Fruit fly (Drosophila melanogaster) whole organism, embryonic: ENCODE data around the gene CG4942.

Experiments
- B-H1 ChIP-seq: fragments of 200-800 bp; sonication (Bioruptor generic); IDR thresholded peaks from 3 replicates; pipeline ENCODE4 v1.3.6; 2022; ENCODE audit warnings: missing biosample characterization, missing genetic modification characterization
- CG10209 ChIP-seq: fragments of 200-800 bp; sonication (Bioruptor generic); optimal IDR thresholded peaks from 3 replicates; lab custom pipeline; 2017; ENCODE audit warnings: missing biosample characterization, mild to moderate bottlenecking, missing genetic modification characterization, missing genetic modification reagents
- CG10543 ChIP-seq: fragments of 200-800 bp; sonication (Bioruptor generic); optimal IDR thresholded peaks from 3 replicates; lab custom pipeline; 2017; ENCODE audit warnings: missing biosample characterization, mild to moderate bottlenecking, missing genetic modification characterization, moderate library complexity
- CG11695 ChIP-seq: fragments of 200-800 bp; sonication (Bioruptor generic); IDR thresholded peaks from 3 replicates; pipeline ENCODE4 v1.3.6; 2022; ENCODE audit warnings: missing biosample characterization, missing genetic modification characterization
- CG13894 ChIP-seq: fragments of 200-800 bp; sonication (Bioruptor generic); optimal IDR thresholded peaks from 3 replicates; lab custom pipeline; 2018; ENCODE audit warnings: missing biosample characterization, mild to moderate bottlenecking, missing genetic modification characterization, moderate library complexity
- CG16779 ChIP-seq: fragments of 200-800 bp; sonication (Bioruptor generic); IDR thresholded peaks from 2 replicates; pipeline ENCODE4 v1.3.6; 2022; ENCODE audit warnings: missing biosample characterization, missing genetic modification characterization
- CG18619 ChIP-seq: fragments of 200-800 bp; sonication (Bioruptor generic); optimal IDR thresholded peaks from 3 replicates; lab custom pipeline; 2017; ENCODE audit warnings: missing biosample characterization, mild to moderate bottlenecking, missing genetic modification characterization
- CG2129 ChIP-seq: fragments of 200-800 bp; sonication (Bioruptor generic); IDR thresholded peaks from 2 replicates; pipeline ENCODE4 v1.3.6; 2022; ENCODE audit warnings: missing biosample characterization, missing genetic modification characterization; ENCODE audit not compliant: partially characterized antibody
- CG3726 ChIP-seq: fragments of 200-800 bp; sonication (Bioruptor generic); IDR thresholded peaks from 3 replicates; pipeline ENCODE4, ENCODE4 v1.3.6; 2022; ENCODE audit warnings: missing biosample characterization, missing genetic modification characterization
- CG43689 ChIP-seq: fragments of 200-800 bp; sonication (Bioruptor generic); IDR thresholded peaks from 2 replicates; pipeline ENCODE4 v1.3.6; 2022; ENCODE audit warnings: missing biosample characterization, missing genetic modification characterization
- CG6765 ChIP-seq: fragments of 200-800 bp; sonication (Bioruptor generic); optimal IDR thresholded peaks from 3 replicates; lab custom pipeline; 2017; ENCODE audit warnings: missing biosample characterization, mild to moderate bottlenecking, missing genetic modification characterization
- CG7745 ChIP-seq: fragments of 200-800 bp; sonication (Bioruptor generic); optimal IDR thresholded peaks from 2 replicates; lab custom pipeline; 2018; ENCODE audit warnings: missing biosample characterization, mild to moderate bottlenecking, missing genetic modification characterization, moderate library complexity
- Dfd ChIP-seq, 2 experiments: fragments of >200 bp; optimal IDR thresholded peaks; 2 replicates each; lab custom pipeline; 2017; ENCODE audit warnings: missing biosample characterization in 2 of 2, missing genetic modification characterization in 2 of 2
- Dref ChIP-seq: fragments of 200-800 bp; sonication (Bioruptor generic); IDR thresholded peaks from 2 replicates; pipeline ENCODE4 v1.3.6; 2022; ENCODE audit warnings: missing biosample characterization, missing genetic modification characterization
- Ets65A ChIP-seq: fragments of 200-800 bp; sonication (Bioruptor generic); peaks from one replicate; lab custom pipeline; 2016; ENCODE audit warnings: missing biosample characterization, missing genetic modification characterization
- Hmr ChIP-seq: fragments of 200-800 bp; sonication (Bioruptor generic); optimal IDR thresholded peaks from 3 replicates; lab custom pipeline; 2017; ENCODE audit warnings: mild to moderate bottlenecking, missing biosample characterization, missing genetic modification reagents, missing genetic modification characterization
- Hmx ChIP-seq: fragments of 200-800 bp; sonication (Bioruptor generic); optimal IDR thresholded peaks from 2 replicates; lab custom pipeline; 2016; ENCODE audit warnings: missing biosample characterization, missing genetic modification characterization
- Hr78 ChIP-seq, 2 experiments: fragments of 200-800 bp in 1 of 2; fragments of >200 bp in 1 of 2; sonication (Bioruptor generic) in 1 of 2; optimal IDR thresholded peaks; 2 replicates each; lab custom pipeline; 2017 to 2019; ENCODE audit warnings: missing biosample characterization in 2 of 2, missing genetic modification characterization in 2 of 2, mild to moderate bottlenecking in 1 of 2, moderate library complexity in 1 of 2
- Med ChIP-seq: fragments of 200-800 bp; sonication (Bioruptor generic); peaks from one replicate; lab custom pipeline; 2016; ENCODE audit warnings: missing biosample characterization, missing genetic modification characterization, mild to moderate bottlenecking, inconsistent platforms, moderate library complexity
- Meics ChIP-seq: fragments of 200-800 bp; sonication (Bioruptor generic); optimal IDR thresholded peaks from 2 replicates; lab custom pipeline; 2017; ENCODE audit warnings: missing biosample characterization, mild to moderate bottlenecking, missing genetic modification characterization
- Nf-YC ChIP-seq: fragments of 200-800 bp; optimal IDR thresholded peaks from 3 replicates; lab custom pipeline; 2019; ENCODE audit warnings: missing biosample characterization, mild to moderate bottlenecking, missing genetic modification characterization, moderate library complexity
- Pdp1 ChIP-seq, 2 experiments: fragments of 200-800 bp; sonication (Bioruptor generic); optimal IDR thresholded peaks; 3 replicates each; lab custom pipeline; 2016; ENCODE audit warnings: missing biosample characterization in 2 of 2, missing genetic modification characterization in 2 of 2, mild to moderate bottlenecking in 1 of 2, moderate library complexity in 1 of 2
- Sry-β ChIP-seq: fragments of 200-800 bp; sonication (Bioruptor generic); optimal IDR thresholded peaks from 2 replicates; lab custom pipeline; 2018; ENCODE audit warnings: missing biosample characterization, mild to moderate bottlenecking, missing genetic modification characterization, moderate library complexity
- Tbp ChIP-seq: fragments of >200 bp; optimal IDR thresholded peaks from 2 replicates; lab custom pipeline; 2018; ENCODE audit warnings: missing biosample characterization, missing genetic modification characterization
- ap ChIP-seq: fragments of 200-800 bp; sonication (Bioruptor generic); IDR thresholded peaks from 2 replicates; pipeline ENCODE4 v1.3.6; 2022; ENCODE audit warnings: missing biosample characterization, missing genetic modification characterization
- cato ChIP-seq: fragments of 200-800 bp; sonication (Bioruptor generic); optimal IDR thresholded peaks from 2 replicates; lab custom pipeline; 2016; ENCODE audit warnings: missing biosample characterization, missing genetic modification characterization, borderline replicate concordance
- dmrt99B ChIP-seq: fragments of 200-800 bp; sonication (Bioruptor generic); optimal IDR thresholded peaks from 2 replicates; lab custom pipeline; 2018; ENCODE audit warnings: missing biosample characterization, mild to moderate bottlenecking, missing genetic modification characterization, moderate library complexity
- gcm ChIP-seq: fragments of 200-800 bp; sonication (Bioruptor generic); optimal IDR thresholded peaks from 2 replicates; lab custom pipeline; 2019; ENCODE audit warnings: missing biosample characterization, mild to moderate bottlenecking, missing genetic modification characterization, moderate library complexity
- gem ChIP-seq: fragments of 200-800 bp; sonication (Bioruptor generic); optimal IDR thresholded peaks from 2 replicates; lab custom pipeline; 2019; ENCODE audit warnings: missing biosample characterization, mild to moderate bottlenecking, missing genetic modification characterization, moderate library complexity
- jing ChIP-seq: fragments of 200-800 bp; sonication (Bioruptor generic); optimal IDR thresholded peaks from 2 replicates; lab custom pipeline; 2018; ENCODE audit warnings: missing biosample characterization, mild to moderate bottlenecking, missing genetic modification characterization
- kah ChIP-seq: fragments of 200-800 bp; sonication (Bioruptor generic); optimal IDR thresholded peaks from 2 replicates; lab custom pipeline; 2018; ENCODE audit warnings: missing biosample characterization, mild to moderate bottlenecking, missing genetic modification characterization
- lab ChIP-seq: fragments of 200-800 bp; sonication (Bioruptor generic); optimal IDR thresholded peaks from 3 replicates; lab custom pipeline; 2017; ENCODE audit warnings: missing biosample characterization, missing genetic modification characterization, mild to moderate bottlenecking, moderate library complexity, missing genetic modification reagents
- odd ChIP-seq: fragments of 200-800 bp; sonication (Bioruptor generic); optimal IDR thresholded peaks from 2 replicates; lab custom pipeline; 2017; ENCODE audit warnings: missing biosample characterization, mild to moderate bottlenecking, missing genetic modification characterization
- rib ChIP-seq: fragments of 200-800 bp; sonication (Bioruptor generic); IDR thresholded peaks from 2 replicates; pipeline ENCODE4 v1.3.6; 2022; ENCODE audit warnings: missing biosample characterization, missing genetic modification characterization
- sna ChIP-seq: fragments of 200-800 bp; sonication (Bioruptor generic); IDR thresholded peaks from 2 replicates; pipeline ENCODE4 v1.3.6; 2022; ENCODE audit warnings: missing biosample characterization, missing genetic modification characterization; ENCODE audit not compliant: partially characterized antibody
- sob ChIP-seq: fragments of 200-800 bp; sonication (Bioruptor generic); IDR thresholded peaks from 2 replicates; pipeline ENCODE4 v1.3.6; 2022; ENCODE audit warnings: missing biosample characterization, missing genetic modification characterization
- tio ChIP-seq: fragments of 200-800 bp; sonication (Bioruptor generic); optimal IDR thresholded peaks from 2 replicates; lab custom pipeline; 2017; ENCODE audit warnings: missing biosample characterization, missing genetic modification characterization, inconsistent platforms
- tna ChIP-seq: fragments of 200-800 bp; sonication (Bioruptor generic); IDR thresholded peaks from 2 replicates; pipeline ENCODE4 v1.3.6; 2022; ENCODE audit warnings: missing biosample characterization, missing genetic modification characterization; ENCODE audit not compliant: partially characterized antibody
- ttk ChIP-seq: fragments of 200-800 bp; sonication (Bioruptor generic); IDR thresholded peaks from 2 replicates; pipeline ENCODE4 v2.1.2; 2022; ENCODE audit warnings: missing biosample characterization, missing genetic modification characterization
- usp ChIP-seq: fragments of >200 bp; optimal IDR thresholded peaks from 2 replicates; lab custom pipeline; 2017; ENCODE audit warnings: missing biosample characterization, missing genetic modification characterization

CG4942 gene

dm6 chr3L:9057429-9058088, 15.3 kb upstream of the CG4942 start (continued):
- TF ChIP-seq Sry-β (GFP tag; lab: Kevin White, UChicago) (no peak), CG11695 (GFP tag; lab: Robert Waterston, UW) (peak; percentile 88), dmrt99B (tag; lab: Kevin White, UChicago) (peak; percentile 92), jing (peak; percentile 61), CG10543 (peak; percentile 95), cato (GFP tag; lab: Kevin White, UChicago) (peak; percentile 78), lab (GFP tag; lab: Kevin White, UChicago) (peak; percentile 97), Ets65A (GFP tag; lab: Kevin White, UChicago) (peak; percentile 93), Dref (GFP tag; lab: Robert Waterston, UW) (0 out of 2 replicates have a peak, but pooled peaks have one; percentile 27), gcm (GFP tag; lab: Kevin White, UChicago) (peak; percentile 88), B-H1 (GFP tag; lab: Robert Waterston, UW) (peak; percentile 78), Hr78 (GFP tag; optimal IDR thresholded peaks at IDR 0.05; lab: Kevin White, UChicago) (peak in 1 of 2 experiments; percentile 73)

- TF ChIP-seq Meics: no peak
- TF ChIP-seq Med: peak; percentile 20
- TF ChIP-seq Nf-YC (tag; lab: Kevin White, UChicago): no peak
- TF ChIP-seq Pdp1 (GFP tag; optimal IDR thresholded peaks at IDR 0.05; lab: Kevin White, UChicago): peak in 1 of 2 experiments; percentile 17
- peak; percentile 94 for TF ChIP-seq CG13894 (tag; lab: Kevin White, UChicago)
- peak; percentile 4 for TF ChIP-seq Hmr
- TF ChIP-seq gem (tag; lab: Kevin White, UChicago): peak; percentile 26
- peak; percentile 35; the same call in 1 of the 2 replicates for TF ChIP-seq rib
Measured at dm6 chr3L:9059611-9060203, 13.2 kb upstream of the CG4942 start.

DNA sequence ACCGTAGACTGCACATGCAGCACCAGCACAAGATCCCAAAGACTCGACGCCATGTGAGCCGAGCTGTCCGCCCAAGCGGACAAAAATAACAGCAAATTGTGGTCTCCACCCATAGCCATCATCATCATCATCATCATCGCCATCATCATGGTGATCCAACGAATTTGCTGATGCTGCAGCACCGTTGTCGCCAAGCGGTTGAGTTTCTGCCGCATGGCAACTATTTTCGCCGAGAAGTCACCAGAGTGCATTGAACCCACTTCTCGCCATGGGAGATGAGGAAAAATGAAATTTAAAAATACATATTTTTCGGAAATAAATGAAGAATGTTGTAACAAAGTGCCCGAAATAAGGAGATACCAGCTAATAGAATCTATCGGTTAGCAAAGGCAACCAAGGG, 11.5 kb upstream of the CG4942 start:
- no peak for TF ChIP-seq CG18619 (GFP tag; lab: Kevin White, UChicago)
- TF ChIP-seq CG43689: no peak
- TF ChIP-seq usp (GFP tag; lab: Kevin White, UChicago): no peak
- TF ChIP-seq tio: no peak
- TF ChIP-seq CG6765 (GFP tag; lab: Kevin White, UChicago): no peak
- no peak for TF ChIP-seq odd (GFP tag; lab: Kevin White, UChicago)
- no peak for TF ChIP-seq tna (GFP tag; lab: Robert Waterston, UW)
- TF ChIP-seq CG2129 (GFP tag; lab: Robert Waterston, UW): no peak
- no peak for TF ChIP-seq ttk (GFP tag; lab: Robert Waterston, UW)
- TF ChIP-seq CG3726 (GFP tag; lab: Robert Waterston, UW): no peak
- no peak for TF ChIP-seq ap
- no peak for TF ChIP-seq Dfd (GFP tag; optimal IDR thresholded peaks at IDR 0.05; lab: Kevin White, UChicago)
- TF ChIP-seq sob (GFP tag; lab: Robert Waterston, UW): no peak
- TF ChIP-seq kah: no peak
- TF ChIP-seq CG10209 (GFP tag; lab: Kevin White, UChicago): no peak
- no peak for TF ChIP-seq Hmx (GFP tag; lab: Kevin White, UChicago)
- no peak for TF ChIP-seq CG7745 (tag; lab: Kevin White, UChicago)
- TF ChIP-seq sna (GFP tag; lab: Robert Waterston, UW): no peak
- TF ChIP-seq CG16779: no peak
- TF ChIP-seq Tbp (GFP tag; lab: Kevin White, UChicago): no peak
